Worm (Caenorhabditis elegans) whole organism, young adult: ENCODE measurements around the gene gtf-2H3.

Source experiments
- B0336.3 ChIP-seq: fragments of 200-800 bp; sonication (Bioruptor generic); IDR thresholded peaks from 2 replicates; pipeline ENCODE4 v1.3.6; 2022; ENCODE audit warnings: missing genetic modification characterization, missing compliant biosample characterization
- K12H6.12 ChIP-seq: fragments of 200-800 bp; sonication (Bioruptor generic); optimal IDR thresholded peaks from 2 replicates; lab custom pipeline; 2018; ENCODE audit warnings: mild to moderate bottlenecking, missing genetic modification characterization, missing compliant biosample characterization
- pbrm-1 ChIP-seq: fragments of 200-800 bp; sonication (Bioruptor generic); IDR thresholded peaks from 2 replicates; pipeline ENCODE4 v1.3.6; 2022; ENCODE audit warnings: missing genetic modification reagents, missing genetic modification characterization, missing compliant biosample characterization
- snpc-4 ChIP-seq, 5 experiments: fragments of 150-350 bp in 1 of 5; sonication (generic microtip) in 4 of 5; optimal IDR thresholded peaks; 2 replicates each; lab custom pipeline; 2014 to 2018; ENCODE audit warnings: missing genetic modification characterization in 5 of 5, missing biosample characterization in 3 of 5, antibody characterized with exemption in 2 of 5, mild to moderate bottlenecking in 2 of 5, missing compliant biosample characterization in 2 of 5, missing genotype in 2 of 5, moderate library complexity in 2 of 5, missing genetic modification reagents in 1 of 5

DNA sequence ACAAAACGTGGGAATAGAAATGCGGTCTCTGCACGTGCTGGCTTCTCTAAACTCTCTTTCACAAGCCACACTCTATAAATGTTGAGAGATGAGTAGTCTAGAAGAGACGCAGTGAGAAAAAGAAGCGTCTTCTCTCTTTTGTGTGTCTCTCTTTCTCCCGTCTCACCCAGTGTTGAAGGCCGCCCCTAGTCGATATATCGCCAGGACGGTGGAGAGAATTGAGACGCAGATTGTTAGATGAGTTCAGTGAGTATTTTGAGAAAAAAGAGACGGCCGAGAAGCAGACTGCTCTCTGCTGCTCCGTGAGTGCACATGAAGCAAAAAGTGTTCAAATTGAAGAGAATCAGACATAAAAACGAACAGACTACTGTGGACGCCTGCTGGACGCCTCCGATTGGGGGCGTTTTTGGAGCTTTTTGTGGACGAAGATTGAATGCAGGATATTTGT, 23.4 kb downstream of the gtf-2H3 start:
- TF ChIP-seq pbrm-1 (GFP tag; lab: Robert Waterston, UW): peak; percentile 60; the same call in 1 of the 2 replicates
- TF ChIP-seq K12H6.12 (tag; lab: Kevin White, UChicago): peak; percentile 92
- TF ChIP-seq B0336.3: no peak
- TF ChIP-seq snpc-4 (GFP tag; optimal IDR thresholded peaks at IDR 0.05; lab: Kevin White, UChicago): no peak
- TF ChIP-seq snpc-4 (tag; optimal IDR thresholded peaks at IDR 0.05; lab: Kevin White, UChicago): peak in 3 of 4 experiments; percentile 24 to 48 (median 32)
